Fruit fly (Drosophila melanogaster): ENCODE measurements around the gene CG10068.

Gene CG10068

dm6 chr3R:7127966-7128365 lies at the start of gene CG10068:
Gene CG10068 (minus strand): TSS chr3R:7128027.
- TF ChIP-seq noc (tag; optimal IDR thresholded peaks at IDR 0.05), result peak; percentile 84

- TF ChIP-seq noc (tag; optimal IDR thresholded peaks at IDR 0.05), result no peak
Observed at dm6 chr3R:7174755-7175154, 46.9 kb upstream of the CG10068 start.

dm6 chr3R:7172978-7173377 lies 45.2 kb upstream of the CG10068 start:
- no peak for TF ChIP-seq noc (tag; optimal IDR thresholded peaks at IDR 0.05)

- no peak for TF ChIP-seq noc (tag; optimal IDR thresholded peaks at IDR 0.05)
Observed at dm6 chr3R:7171384-7172099, 43.7 kb upstream of the CG10068 start.

- no peak for TF ChIP-seq noc (tag; optimal IDR thresholded peaks at IDR 0.05)
Observed at dm6 chr3R:7169927-7170326, 42.1 kb upstream of the CG10068 start.

- no peak for TF ChIP-seq noc (tag; optimal IDR thresholded peaks at IDR 0.05)
Observed at dm6 chr3R:7162356-7163289, 34.8 kb upstream of the CG10068 start, which contains the start of gene sas. Gene sas (plus strand): TSS chr3R:7162808.

- no peak for TF ChIP-seq noc (tag; optimal IDR thresholded peaks at IDR 0.05)
Observed at dm6 chr3R:7159615-7160014, 31.8 kb upstream of the CG10068 start.

- TF ChIP-seq noc (tag; optimal IDR thresholded peaks at IDR 0.05), result no peak
Observed at dm6 chr3R:7157102-7157501, 29.3 kb upstream of the CG10068 start.

dm6 chr3R:7154586-7155357 lies 26.9 kb upstream of the CG10068 start, which contains the start of gene MAGE:
Gene MAGE (minus strand): TSS chr3R:7155180.
- no peak for TF ChIP-seq noc (tag; optimal IDR thresholded peaks at IDR 0.05)

dm6 chr3R:7150544-7151406 lies 22.9 kb upstream of the CG10068 start, which contains the start of the genes gfzf and Sas-4:
Gene gfzf (minus strand): TSS chr3R:7150968.
Gene Sas-4 (plus strand): TSS chr3R:7151367.
- TF ChIP-seq noc (tag; optimal IDR thresholded peaks at IDR 0.05), result peak; percentile 39

dm6 chr3R:7144245-7144904 lies 16.5 kb upstream of the CG10068 start, which contains the start of the genes CG14610 and CG2656:
Gene CG14610 (minus strand): TSS chr3R:7144295.
Gene CG2656 (plus strand): TSS chr3R:7144724.
- no peak for TF ChIP-seq noc (tag; optimal IDR thresholded peaks at IDR 0.05)

- TF ChIP-seq noc (tag; optimal IDR thresholded peaks at IDR 0.05), result no peak
Observed at dm6 chr3R:7142580-7142979, 14.8 kb upstream of the CG10068 start.

- no peak for TF ChIP-seq noc (tag; optimal IDR thresholded peaks at IDR 0.05)
Observed at dm6 chr3R:7139188-7140038, 11.6 kb upstream of the CG10068 start.
